Worm (Caenorhabditis elegans) whole organism, L4 larva: ENCODE results near the gene srx-102.
A peak's percentile ranks its signal among the peaks of the same experiment; 100 is the strongest.

Source experiments
- F10B5.3 ChIP-seq: sonication (generic microtip); optimal IDR thresholded peaks from 2 replicates; lab custom pipeline; 2016; ENCODE audit warnings: mild to moderate bottlenecking, missing genetic modification characterization, missing compliant biosample characterization
- T20F7.1 ChIP-seq: fragments of 200-800 bp; sonication (Bioruptor generic); optimal IDR thresholded peaks from 2 replicates; lab custom pipeline; 2018; ENCODE audit warnings: mild to moderate bottlenecking, missing genetic modification characterization, missing compliant biosample characterization
- T26A8.4 ChIP-seq: fragments of 200-800 bp; sonication (Bioruptor generic); IDR thresholded peaks from 2 replicates; pipeline ENCODE4 v1.3.6; 2022; ENCODE audit warnings: missing genetic modification characterization, missing compliant biosample characterization
- ZK337.2 ChIP-seq: fragments of 200-800 bp; sonication (Bioruptor generic); IDR thresholded peaks from 2 replicates; pipeline ENCODE4 v1.3.6; 2022; ENCODE audit warnings: missing genetic modification reagents, missing genetic modification characterization, missing compliant biosample characterization
- ZK546.5 ChIP-seq, 2 experiments: sonication (generic microtip); optimal IDR thresholded peaks; 2 replicates each; lab custom pipeline; 2017; ENCODE audit warnings: missing biosample characterization in 2 of 2, missing genetic modification characterization in 2 of 2
- attf-4 ChIP-seq: sonication (generic microtip); optimal IDR thresholded peaks from 3 replicates; lab custom pipeline; 2017; ENCODE audit warnings: missing biosample characterization, missing genetic modification characterization
- daf-16 ChIP-seq, 3 experiments: sonication (generic microtip); optimal IDR thresholded peaks; 2 replicates each; lab custom pipeline; 2016 to 2017; ENCODE audit warnings: missing genetic modification characterization in 3 of 3, missing genetic modification reagents in 3 of 3, mild to moderate bottlenecking in 2 of 3, missing compliant biosample characterization in 2 of 3, missing biosample characterization in 1 of 3, moderate library complexity in 1 of 3
- dmd-8 ChIP-seq: fragments of 200-800 bp; sonication (Bioruptor generic); IDR thresholded peaks from 2 replicates; pipeline ENCODE4 v1.3.6; 2022; ENCODE audit warnings: missing genetic modification characterization, missing compliant biosample characterization
- dve-1 ChIP-seq: sonication (generic microtip); optimal IDR thresholded peaks from 2 replicates; lab custom pipeline; 2017; ENCODE audit warnings: antibody characterized with exemption, mild to moderate bottlenecking, missing genetic modification characterization, missing compliant biosample characterization; ENCODE audit not compliant: insufficient read depth
- egl-43 ChIP-seq: fragments of 200-800 bp; sonication (Bioruptor generic); IDR thresholded peaks from 2 replicates; pipeline ENCODE4 v1.3.6; 2022; ENCODE audit warnings: missing genetic modification reagents, missing genetic modification characterization, missing compliant biosample characterization
- fkh-10 ChIP-seq: fragments of 150-350 bp; optimal IDR thresholded peaks from 2 replicates; lab custom pipeline; 2014; ENCODE audit warnings: missing biosample characterization, missing genetic modification reagents, missing genetic modification characterization
- gei-8 ChIP-seq: fragments of 200-800 bp; sonication (Bioruptor generic); optimal IDR thresholded peaks from 2 replicates; lab custom pipeline; 2018; ENCODE audit warnings: mild to moderate bottlenecking, missing genetic modification characterization, missing compliant biosample characterization
- hif-1 ChIP-seq, 2 experiments: sonication (generic microtip); optimal IDR thresholded peaks; 2 replicates each; lab custom pipeline; 2016 to 2017; ENCODE audit warnings: missing compliant biosample characterization in 2 of 2, missing genetic modification characterization in 2 of 2, missing genetic modification reagents in 2 of 2, missing genotype in 2 of 2, mild to moderate bottlenecking in 1 of 2
- hlh-30 ChIP-seq: sonication (generic microtip); optimal IDR thresholded peaks from 2 replicates; lab custom pipeline; 2017; ENCODE audit warnings: antibody characterized with exemption, mild to moderate bottlenecking, missing genetic modification characterization, missing compliant biosample characterization; ENCODE audit not compliant: insufficient read depth
- lim-7 ChIP-seq: fragments of 200-800 bp; sonication (Bioruptor generic); IDR thresholded peaks from 2 replicates; pipeline ENCODE4 v1.3.6; 2022; ENCODE audit warnings: missing genetic modification characterization, missing compliant biosample characterization
- lin-29 ChIP-seq: fragments of 200-800 bp; sonication (Bioruptor generic); IDR thresholded peaks from 2 replicates; pipeline ENCODE4 v1.3.6; 2022; ENCODE audit warnings: missing genetic modification reagents, missing genetic modification characterization, missing compliant biosample characterization
- lsy-2 ChIP-seq, 2 experiments: fragments of 150-350 bp in 1 of 2; sonication (generic microtip) in 1 of 2; optimal IDR thresholded peaks; 2 replicates each; lab custom pipeline; 2014 to 2017; ENCODE audit warnings: missing biosample characterization in 2 of 2, missing genetic modification characterization in 2 of 2
- mdl-1 ChIP-seq, 2 experiments: fragments of 150-350 bp in 1 of 2; sonication (generic microtip) in 1 of 2; optimal IDR thresholded peaks; 2 replicates each; lab custom pipeline; 2014 to 2017; ENCODE audit warnings: missing biosample characterization in 2 of 2, missing genetic modification characterization in 2 of 2
- mep-1 ChIP-seq: fragments of 150-350 bp; sonication (generic microtip); optimal IDR thresholded peaks from 3 replicates; lab custom pipeline; 2014; ENCODE audit warnings: missing biosample characterization, missing genetic modification characterization
- nhr-237 ChIP-seq: sonication (generic microtip); optimal IDR thresholded peaks from 2 replicates; lab custom pipeline; 2017; ENCODE audit warnings: missing biosample characterization, missing genetic modification characterization
- nhr-28 ChIP-seq: fragments of 150-350 bp; optimal IDR thresholded peaks from 2 replicates; lab custom pipeline; 2014; ENCODE audit warnings: missing biosample characterization, missing genetic modification characterization
- nhr-41 ChIP-seq: fragments of 200-800 bp; sonication (Bioruptor generic); IDR thresholded peaks from 2 replicates; pipeline ENCODE4 v1.3.6; 2022; ENCODE audit warnings: missing genetic modification reagents, missing genetic modification characterization, missing compliant biosample characterization
- skn-1 ChIP-seq: fragments of 150-350 bp; optimal IDR thresholded peaks from 2 replicates; lab custom pipeline; 2014; ENCODE audit warnings: missing biosample characterization, missing genetic modification characterization
- snpc-1.2 ChIP-seq: fragments of 200-800 bp; sonication (Bioruptor generic); IDR thresholded peaks from 2 replicates; pipeline ENCODE4 v1.3.6; 2022; ENCODE audit warnings: missing genetic modification reagents, missing genetic modification characterization, missing compliant biosample characterization
- spr-3 ChIP-seq: fragments of 200-800 bp; sonication (Bioruptor generic); optimal IDR thresholded peaks from 2 replicates; lab custom pipeline; 2018; ENCODE audit warnings: mild to moderate bottlenecking, missing genetic modification characterization, missing compliant biosample characterization
- unc-62 ChIP-seq, 3 experiments: fragments of 150-350 bp in 1 of 3; sonication (generic microtip); optimal IDR thresholded peaks in 2 of 3; peaks in 1 of 3; 1 replicate in 1 of 3; 2 replicates in 2 of 3; lab custom pipeline; 2014 to 2017; ENCODE audit warnings: missing biosample characterization in 3 of 3, missing genetic modification characterization in 3 of 3, missing genetic modification reagents in 3 of 3, missing genotype in 1 of 3
- vab-7 ChIP-seq: fragments of 200-800 bp; sonication (Bioruptor generic); IDR thresholded peaks from 2 replicates; pipeline ENCODE4 v1.3.6; 2022; ENCODE audit warnings: missing genetic modification reagents, missing genetic modification characterization, missing compliant biosample characterization
- zfp-2 ChIP-seq: sonication (generic microtip); optimal IDR thresholded peaks from 2 replicates; lab custom pipeline; 2016; ENCODE audit warnings: mild to moderate bottlenecking, missing genetic modification characterization, missing compliant biosample characterization
- zfp-3 ChIP-seq: fragments of 200-800 bp; sonication (Bioruptor generic); conservative IDR thresholded peaks from 2 replicates; pipeline ENCODE4 v1.3.6; 2022; ENCODE audit warnings: missing genetic modification reagents, missing genetic modification characterization, missing compliant biosample characterization
- zip-11 ChIP-seq: fragments of 200-800 bp; sonication (Bioruptor generic); IDR thresholded peaks from 2 replicates; pipeline ENCODE4 v1.3.6; 2022; ENCODE audit warnings: missing genetic modification characterization, missing compliant biosample characterization

srx-102 gene

DNA sequence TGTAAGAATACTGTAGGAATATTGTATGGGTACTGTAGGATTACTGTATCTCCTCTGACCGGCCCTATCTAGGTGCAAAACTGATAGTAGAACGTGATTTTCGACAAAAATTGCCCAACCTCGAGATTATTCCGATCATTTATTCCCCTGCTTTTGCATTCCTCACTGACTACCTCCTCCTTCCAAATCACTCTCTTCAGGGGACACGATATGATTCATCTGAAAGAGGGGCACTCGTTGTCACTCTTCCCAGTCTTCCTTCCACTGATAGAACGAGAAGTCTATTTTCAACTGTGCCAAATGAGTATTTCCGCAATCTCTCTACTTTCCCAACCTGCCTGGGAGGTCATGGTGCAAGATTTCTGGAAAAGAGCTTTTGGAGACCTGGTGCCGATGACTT is 45.1 kb upstream of the srx-102 start, which contains the start of gene F12E12.2:
TSS of gene F12E12.2 (plus strand) at position 301 of the 400 bp plus-strand sequence.
- TF ChIP-seq ZK337.2 (GFP tag; lab: Robert Waterston, UW) (no peak), mep-1 (tag; lab: Kevin White, UChicago) (no peak), gei-8 (no peak), vab-7 (GFP tag; lab: Robert Waterston, UW) (no peak), F10B5.3 (tag; lab: Kevin White, UChicago) (no peak), zip-11 (GFP tag; lab: Robert Waterston, UW) (no peak), lim-7 (GFP tag; lab: Robert Waterston, UW) (no peak), zfp-2 (tag; lab: Kevin White, UChicago) (no peak), dve-1 (tag; lab: Kevin White, UChicago) (no peak), daf-16 (GFP tag; optimal IDR thresholded peaks at IDR 0.05; lab: Kevin White, UChicago) (no peak), daf-16 (tag; optimal IDR thresholded peaks at IDR 0.05; lab: Kevin White, UChicago) (no peak), spr-3 (no peak), lsy-2 (tag; optimal IDR thresholded peaks at IDR 0.05; lab: Kevin White, UChicago) (no peak), attf-4 (tag; lab: Kevin White, UChicago) (no peak)

DNA sequence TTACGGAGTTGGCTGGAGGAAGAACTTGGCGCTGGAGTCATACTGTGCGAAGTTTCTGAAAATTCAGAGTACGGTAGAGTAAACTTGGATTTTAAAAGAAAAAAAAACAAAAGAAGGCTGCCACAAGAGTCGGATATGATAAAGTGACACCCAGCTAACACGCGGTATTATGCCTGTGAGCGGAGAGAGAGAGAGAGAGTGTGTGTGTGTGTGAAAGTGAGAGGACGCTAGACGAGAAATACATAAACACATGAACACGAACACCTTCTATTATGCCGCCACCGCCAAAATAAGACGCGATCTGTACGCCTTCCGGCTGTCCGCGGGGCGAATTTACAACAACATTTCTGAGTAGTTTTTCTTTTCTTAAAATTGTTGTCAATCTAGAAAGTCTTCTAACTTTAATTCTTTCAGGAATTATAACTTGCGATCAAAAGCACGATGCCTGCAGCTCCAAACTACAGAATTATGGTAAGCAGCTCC is 42.4 kb upstream of the srx-102 start, which contains the start of gene F12E12.6:
TSS of gene F12E12.6 (minus strand) at position 51 of the 483 bp plus-strand sequence.
- TF ChIP-seq mdl-1 (tag; optimal IDR thresholded peaks at IDR 0.05; lab: Kevin White, UChicago) (no peak), snpc-1.2 (GFP tag; lab: Robert Waterston, UW) (no peak), F10B5.3 (tag; lab: Kevin White, UChicago) (no peak), zfp-3 (GFP tag; lab: Robert Waterston, UW) (no peak), dmd-8 (GFP tag; lab: Robert Waterston, UW) (no peak), egl-43 (GFP tag; lab: Robert Waterston, UW) (no peak), skn-1 (tag; lab: Kevin White, UChicago) (no peak), fkh-10 (GFP tag; lab: Kevin White, UChicago) (no peak), unc-62 (GFP tag; optimal IDR thresholded peaks at IDR 0.05 in 1 of 2; lab: Kevin White, UChicago) (no peak), unc-62 (tag; optimal IDR thresholded peaks at IDR 0.05; lab: Kevin White, UChicago) (no peak), zfp-2 (tag; lab: Kevin White, UChicago) (no peak), hlh-30 (no peak), nhr-41 (GFP tag; lab: Robert Waterston, UW) (no peak), T26A8.4 (GFP tag; lab: Robert Waterston, UW) (no peak), hif-1 (tag; optimal IDR thresholded peaks at IDR 0.05; lab: Kevin White, UChicago) (no peak), lim-7 (GFP tag; lab: Robert Waterston, UW) (no peak), nhr-237 (tag; lab: Kevin White, UChicago) (no peak), lin-29 (GFP tag; lab: Robert Waterston, UW) (no peak)
- TF ChIP-seq, all 104 proteins: peak for 0

DNA sequence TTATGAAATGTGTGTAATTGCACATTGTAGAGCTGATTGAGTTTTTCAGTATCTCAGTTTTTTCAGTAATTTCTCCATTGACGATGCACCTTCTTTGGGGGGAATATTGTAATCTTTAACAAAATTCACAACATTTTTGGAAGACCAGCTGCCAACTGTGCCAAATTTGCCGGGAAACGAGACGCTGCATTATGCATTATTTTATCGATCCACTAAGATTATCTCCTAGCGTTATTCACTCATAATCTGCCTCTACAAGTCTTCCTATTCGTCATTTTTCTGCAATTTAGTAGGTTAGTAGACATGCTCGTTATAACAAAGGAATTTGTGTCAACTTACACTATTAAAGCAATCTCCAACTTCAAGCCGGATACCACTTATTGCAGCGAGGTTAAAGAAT is 37.2 kb upstream of the srx-102 start, which contains the start of the genes sdz-12 and bath-31:
TSS of gene sdz-12 (minus strand) at position 101 of the 400 bp plus-strand sequence.
TSS of gene bath-31 (plus strand) at position 251 of the 400 bp plus-strand sequence.
- no peak for TF ChIP-seq nhr-28 (tag; lab: Kevin White, UChicago)

DNA sequence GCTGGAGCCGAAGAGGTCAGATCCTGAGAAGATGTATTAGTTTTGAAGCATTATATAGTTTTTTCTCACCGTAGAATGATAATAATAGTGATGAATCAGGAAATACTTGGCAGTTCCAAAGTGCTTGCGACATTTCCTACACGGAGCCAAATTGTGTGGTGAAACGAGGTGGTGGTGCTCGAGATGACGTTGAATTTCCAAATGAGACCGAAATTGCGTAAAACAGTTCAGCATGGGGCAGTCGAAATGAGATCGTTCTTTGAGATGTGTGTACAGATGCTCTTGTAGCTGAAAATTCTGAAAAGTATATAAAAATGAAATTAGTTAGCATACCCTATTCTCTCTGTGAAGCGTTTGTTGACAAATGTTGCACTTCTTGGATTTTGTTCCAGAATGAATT is 33.4 kb upstream of the srx-102 start, which contains the start of gene C46E10.8:
TSS of gene C46E10.8 (minus strand) at position 101 of the 400 bp plus-strand sequence.
- TF ChIP-seq ZK546.5 (tag; optimal IDR thresholded peaks at IDR 0.05; lab: Kevin White, UChicago) = no peak
- no peak for TF ChIP-seq T20F7.1 (GFP tag; lab: Kevin White, UChicago)
- peak in 1 of 2 experiments; percentile 28 for TF ChIP-seq unc-62 (GFP tag; optimal IDR thresholded peaks at IDR 0.05 in 1 of 2; lab: Kevin White, UChicago)
- TF ChIP-seq unc-62 (tag; optimal IDR thresholded peaks at IDR 0.05; lab: Kevin White, UChicago) = no peak
- TF ChIP-seq T26A8.4 (GFP tag; lab: Robert Waterston, UW) = no peak
